Worm (Caenorhabditis elegans): Measurements from ENCODE around the gene T02H6.5.

- TF ChIP-seq zag-1 (tag; optimal IDR thresholded peaks at IDR 0.05), result no peak
- no peak for TF ChIP-seq dmd-4 (tag; optimal IDR thresholded peaks at IDR 0.05)
- TF ChIP-seq nhr-11 (tag; optimal IDR thresholded peaks at IDR 0.05), result no peak
- TF ChIP-seq ceh-82 (tag; optimal IDR thresholded peaks at IDR 0.05), result no peak
Measured at ce11 chrII:684811-685210, at the start of gene T02H6.5.

Data from whole organism, L2 larva.